Worm (Caenorhabditis elegans) whole organism, L4/young adult: Measurements from ENCODE around the gene F22B5.5.
A peak's percentile ranks its signal among the peaks of the same experiment; 100 is the strongest.

Experiments used
- W03F9.2 ChIP-seq: fragments of 150-350 bp; optimal IDR thresholded peaks from 2 replicates; lab custom pipeline; 2014; ENCODE audit warnings: missing biosample characterization, missing genetic modification characterization
- dao-5 ChIP-seq: sonication (generic microtip); optimal IDR thresholded peaks from 2 replicates; lab custom pipeline; 2016; ENCODE audit warnings: missing genotype, missing genetic modification characterization, moderate library complexity, missing compliant biosample characterization
- him-1 ChIP-seq: sonication (generic microtip); optimal IDR thresholded peaks from 2 replicates; lab custom pipeline; 2016; ENCODE audit warnings: missing genotype, missing genetic modification reagents, missing genetic modification characterization, missing compliant biosample characterization

- no peak for TF ChIP-seq him-1 (tag; lab: Kevin White, UChicago)
- TF ChIP-seq W03F9.2 (tag; lab: Kevin White, UChicago), result peak; percentile 48
- no peak for TF ChIP-seq dao-5
Observed at ce11 chrII:8464448-8464898, 10.1 kb upstream of the F22B5.5 start, which contains the start of gene fars-3.
